Worm (Caenorhabditis elegans): ENCODE measurements around the gene Y53F4B.1.

DNA sequence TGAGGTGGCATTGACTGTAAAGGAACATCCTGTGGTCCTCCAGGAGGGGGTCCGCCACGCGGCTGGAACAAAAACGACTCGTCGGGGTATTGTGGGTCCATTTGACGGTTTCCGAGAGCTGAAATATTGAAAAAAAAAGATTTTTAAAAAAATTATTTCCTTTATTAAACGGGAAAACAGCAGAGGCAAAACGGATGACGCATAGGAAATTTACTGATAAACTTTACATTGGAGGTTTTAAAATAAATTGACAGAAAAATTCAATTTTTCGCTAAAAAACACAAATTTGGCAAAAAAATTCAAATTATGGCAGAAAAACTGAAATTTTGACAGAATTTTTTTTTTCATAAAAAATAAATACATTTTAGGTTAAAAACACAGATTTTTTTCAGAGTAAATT, 25.9 kb upstream of the Y53F4B.1 start, which contains the start of gene Y53F4B.5:
- no peak for TF ChIP-seq ctbp-1 (GFP tag; IDR thresholded peaks at IDR 0.05)
- no peak for TF ChIP-seq fkh-10 (GFP tag; optimal IDR thresholded peaks at IDR 0.05)
- no peak for TF ChIP-seq snpc-1.2 (GFP tag; IDR thresholded peaks at IDR 0.05)
- TF ChIP-seq ceh-44 (GFP tag; IDR thresholded peaks at IDR 0.05): no peak
- no peak for TF ChIP-seq fos-1 (tag; optimal IDR thresholded peaks at IDR 0.05)
- no peak for TF ChIP-seq php-3 (GFP tag; IDR thresholded peaks at IDR 0.05)
- no peak for TF ChIP-seq dpl-1 (GFP tag; optimal IDR thresholded peaks at IDR 0.05)
- no peak for TF ChIP-seq unc-39 (tag; optimal IDR thresholded peaks at IDR 0.05)
